Worm (Caenorhabditis elegans) whole organism, early embryonic: ENCODE measurements around the gene cest-33.

Experiments
- B0310.2 ChIP-seq: sonication (generic microtip); optimal IDR thresholded peaks from 2 replicates; lab custom pipeline; 2016; ENCODE audit warnings: mild to moderate bottlenecking, missing genetic modification characterization, missing compliant biosample characterization
- F13C5.2 ChIP-seq: sonication (generic microtip); optimal IDR thresholded peaks from 2 replicates; lab custom pipeline; 2017; ENCODE audit warnings: mild to moderate bottlenecking, missing genetic modification characterization, inconsistent platforms, missing compliant biosample characterization
- aly-1 ChIP-seq: sonication (generic microtip); optimal IDR thresholded peaks from 2 replicates; lab custom pipeline; 2016; ENCODE audit warnings: missing genetic modification characterization, missing compliant biosample characterization
- ama-1 ChIP-seq: fragments of 150-350 bp; optimal IDR thresholded peaks from 2 replicates; lab custom pipeline; 2014
- ceh-13 ChIP-seq: fragments of 200-800 bp; sonication (Bioruptor generic); optimal IDR thresholded peaks from 2 replicates; lab custom pipeline; 2018; ENCODE audit warnings: mild to moderate bottlenecking, missing genetic modification characterization, missing compliant biosample characterization
- ceh-36 ChIP-seq: sonication (generic microtip); optimal IDR thresholded peaks from 2 replicates; lab custom pipeline; 2016; ENCODE audit warnings: missing genetic modification characterization, inconsistent platforms, missing compliant biosample characterization
- ets-7 ChIP-seq: sonication (generic microtip); optimal IDR thresholded peaks from 2 replicates; lab custom pipeline; 2016; ENCODE audit warnings: missing genotype, missing genetic modification characterization, missing compliant biosample characterization
- hmbx-1 ChIP-seq: sonication (generic microtip); optimal IDR thresholded peaks from 2 replicates; lab custom pipeline; 2016; ENCODE audit warnings: mild to moderate bottlenecking, missing genetic modification characterization, missing compliant biosample characterization
- pes-1 ChIP-seq: fragments of 200-800 bp; sonication (Bioruptor generic); IDR thresholded peaks from 2 replicates; pipeline ENCODE4 v1.3.6; 2022; ENCODE audit warnings: missing genetic modification reagents, missing genetic modification characterization, missing compliant biosample characterization
- scrt-1 ChIP-seq: fragments of 200-800 bp; sonication (Bioruptor generic); IDR thresholded peaks from 2 replicates; pipeline ENCODE4 v1.3.6; 2022; ENCODE audit warnings: missing genetic modification characterization, missing compliant biosample characterization
- sea-1 ChIP-seq: fragments of 200-800 bp; sonication (Bioruptor generic); conservative IDR thresholded peaks from 2 replicates; pipeline ENCODE4 v1.3.6; 2022; ENCODE audit warnings: missing genetic modification characterization, missing compliant biosample characterization
- tbx-11 ChIP-seq: fragments of 200-800 bp; sonication (Bioruptor generic); IDR thresholded peaks from 2 replicates; pipeline ENCODE4 v1.3.6; 2022; ENCODE audit warnings: missing genetic modification characterization, missing compliant biosample characterization

DNA sequence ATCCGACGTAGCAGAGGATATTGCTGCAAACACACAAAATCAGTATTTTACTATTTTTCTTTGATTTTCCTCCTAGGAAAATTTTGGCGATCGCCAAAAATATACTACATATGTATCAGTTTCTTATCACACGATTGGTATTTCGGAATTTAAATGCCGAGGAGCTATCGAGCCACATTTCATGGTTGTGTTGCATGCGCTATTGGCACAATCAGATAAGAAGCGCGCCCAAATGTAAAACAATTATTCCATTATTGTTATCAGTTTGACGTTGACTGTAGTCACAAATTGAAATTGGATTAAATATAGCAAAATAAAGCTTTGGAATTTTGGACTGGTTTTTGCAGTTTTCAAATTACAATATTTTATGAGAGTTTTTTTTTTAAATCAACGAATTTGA is 33.5 kb upstream of the cest-33 start:
- TF ChIP-seq F13C5.2 (no peak), ama-1 (no peak), ets-7 (tag; lab: Kevin White, UChicago) (no peak), tbx-11 (GFP tag; lab: Robert Waterston, UW) (no peak), pes-1 (GFP tag; lab: Robert Waterston, UW) (no peak), scrt-1 (GFP tag; lab: Robert Waterston, UW) (no peak), ceh-36 (no peak), sea-1 (no peak), ceh-13 (GFP tag; lab: Kevin White, UChicago) (no peak), hmbx-1 (no peak), aly-1 (tag; lab: Kevin White, UChicago) (no peak), B0310.2 (tag; lab: Kevin White, UChicago) (no peak)
